Fruit fly (Drosophila melanogaster) whole organism, adult: Measurements from ENCODE around the gene CG31431.

Source experiments
- CG11617 ChIP-seq: fragments of 200-800 bp; sonication (Bioruptor generic); optimal IDR thresholded peaks from 2 replicates; lab custom pipeline; 2017; ENCODE audit warnings: mild to moderate bottlenecking, missing biosample characterization, missing genetic modification reagents, missing genetic modification characterization
- CG12768 ChIP-seq: fragments of 200-800 bp; sonication (Bioruptor generic); optimal IDR thresholded peaks from 2 replicates; lab custom pipeline; 2017; ENCODE audit warnings: missing biosample characterization, missing genetic modification characterization, mild to moderate bottlenecking, moderate library complexity, missing genetic modification reagents
- CG1620 ChIP-seq: fragments of 200-800 bp; sonication (Bioruptor generic); optimal IDR thresholded peaks from 2 replicates; lab custom pipeline; 2016; ENCODE audit warnings: missing biosample characterization, missing genetic modification characterization
- CG33017 ChIP-seq: fragments of 200-800 bp; sonication (Bioruptor generic); optimal IDR thresholded peaks from 2 replicates; lab custom pipeline; 2018; ENCODE audit warnings: missing biosample characterization, mild to moderate bottlenecking, missing genetic modification characterization, moderate library complexity
- CG7101 ChIP-seq: fragments of 200-800 bp; sonication (Bioruptor generic); optimal IDR thresholded peaks from 2 replicates; lab custom pipeline; 2018; ENCODE audit warnings: missing biosample characterization, mild to moderate bottlenecking, missing genetic modification characterization, moderate library complexity
- Clk ChIP-seq: fragments of 200-800 bp; sonication (Bioruptor generic); optimal IDR thresholded peaks from 2 replicates; lab custom pipeline; 2017; ENCODE audit warnings: missing biosample characterization, missing genetic modification characterization
- Hr96 ChIP-seq: fragments of 200-800 bp; sonication (Bioruptor generic); optimal IDR thresholded peaks from 2 replicates; lab custom pipeline; 2016; ENCODE audit warnings: missing biosample characterization, missing genetic modification characterization
- Mnt ChIP-seq: fragments of 200-800 bp; sonication (Bioruptor generic); optimal IDR thresholded peaks from 2 replicates; lab custom pipeline; 2016; ENCODE audit warnings: missing biosample characterization, mild to moderate bottlenecking, missing genetic modification characterization
- bab1 ChIP-seq: fragments of 200-800 bp; sonication (Bioruptor generic); optimal IDR thresholded peaks from 3 replicates; lab custom pipeline; 2019; ENCODE audit warnings: missing biosample characterization, mild to moderate bottlenecking, missing genetic modification characterization, moderate library complexity
- kay ChIP-seq: fragments of 200-800 bp; sonication (Bioruptor generic); peaks from one replicate; lab custom pipeline; 2016; ENCODE audit warnings: missing biosample characterization, missing genetic modification characterization, borderline replicate concordance
- pad ChIP-seq: fragments of 200-800 bp; sonication (Bioruptor generic); optimal IDR thresholded peaks from 3 replicates; lab custom pipeline; 2017; ENCODE audit warnings: missing biosample characterization, missing genetic modification characterization, mild to moderate bottlenecking, moderate library complexity, missing genetic modification reagents
- tj ChIP-seq: fragments of 200-800 bp; sonication (Bioruptor generic); optimal IDR thresholded peaks from 3 replicates; lab custom pipeline; 2017; ENCODE audit warnings: missing biosample characterization, mild to moderate bottlenecking, missing genetic modification characterization, moderate library complexity
- toe ChIP-seq: fragments of 200-800 bp; sonication (Bioruptor generic); optimal IDR thresholded peaks from 2 replicates; lab custom pipeline; 2016; ENCODE audit warnings: missing biosample characterization, missing genetic modification characterization

dm6 chr3R:21869464-21870100, 899 bp upstream of the CG31431 start, which contains the start of gene CG31174:
- TF ChIP-seq CG1620 (no peak), CG12768 (GFP tag; lab: Kevin White, UChicago) (no peak), CG11617 (GFP tag; lab: Kevin White, UChicago) (no peak), kay (GFP tag; lab: Kevin White, UChicago) (peak; percentile 53), tj (GFP tag; lab: Kevin White, UChicago) (no peak), pad (no peak), Mnt (no peak), toe (GFP tag; lab: Kevin White, UChicago) (no peak), bab1 (GFP tag; lab: Kevin White, UChicago) (no peak), CG33017 (tag; lab: Kevin White, UChicago) (no peak), CG7101 (tag; lab: Kevin White, UChicago) (no peak), Clk (GFP tag; lab: Kevin White, UChicago) (no peak), Hr96 (no peak)
